Fruit fly (Drosophila melanogaster) whole organism, embryonic: Measurements from ENCODE around the gene kay.

ENCODE experiments used
- Asciz ChIP-seq: fragments of 200-800 bp; sonication (Bioruptor generic); optimal IDR thresholded peaks from 2 replicates; lab custom pipeline; 2017; ENCODE audit warnings: missing biosample characterization, mild to moderate bottlenecking, missing genetic modification characterization, missing genetic modification reagents
- CG10267 ChIP-seq: fragments of 200-800 bp; sonication (Bioruptor generic); optimal IDR thresholded peaks from 2 replicates; lab custom pipeline; 2018; ENCODE audit warnings: missing biosample characterization, mild to moderate bottlenecking, missing genetic modification characterization, moderate library complexity
- CG11093 ChIP-seq: fragments of 200-800 bp; sonication (Bioruptor generic); IDR thresholded peaks from 3 replicates; pipeline ENCODE4 v1.3.6; 2022; ENCODE audit warnings: missing biosample characterization, missing genetic modification characterization
- CG11398 ChIP-seq: fragments of 200-800 bp; sonication (Bioruptor generic); optimal IDR thresholded peaks from 2 replicates; lab custom pipeline; 2016; ENCODE audit warnings: missing biosample characterization, missing genetic modification characterization
- CG12155 ChIP-seq: fragments of 200-800 bp; sonication (Bioruptor generic); optimal IDR thresholded peaks from 3 replicates; lab custom pipeline; 2016; ENCODE audit warnings: missing biosample characterization, missing genetic modification characterization
- CG12299 ChIP-seq: fragments of 200-800 bp; sonication (Bioruptor generic); optimal IDR thresholded peaks from 2 replicates; lab custom pipeline; 2018; ENCODE audit warnings: missing biosample characterization, mild to moderate bottlenecking, missing genetic modification characterization
- CG12769 ChIP-seq: fragments of 200-800 bp; sonication (Bioruptor generic); optimal IDR thresholded peaks from 2 replicates; lab custom pipeline; 2019; ENCODE audit warnings: missing biosample characterization, mild to moderate bottlenecking, missing genetic modification characterization, moderate library complexity
- CG13123 ChIP-seq: fragments of 200-800 bp; sonication (Bioruptor generic); optimal IDR thresholded peaks from 2 replicates; lab custom pipeline; 2016; ENCODE audit warnings: missing biosample characterization, missing genetic modification characterization
- CG13287 ChIP-seq: fragments of 200-800 bp; sonication (Bioruptor generic); IDR thresholded peaks from 2 replicates; pipeline ENCODE4 v1.3.6; 2022; ENCODE audit warnings: missing biosample characterization, missing genetic modification characterization; ENCODE audit not compliant: partially characterized antibody
- CG14710 ChIP-seq: fragments of 200-800 bp; sonication (Bioruptor generic); optimal IDR thresholded peaks from 3 replicates; lab custom pipeline; 2019; ENCODE audit warnings: missing biosample characterization, mild to moderate bottlenecking, missing genetic modification characterization, moderate library complexity
- CG15514 ChIP-seq: fragments of 200-800 bp; sonication (Bioruptor generic); optimal IDR thresholded peaks from 3 replicates; lab custom pipeline; 2017; ENCODE audit warnings: missing biosample characterization, missing genetic modification characterization, mild to moderate bottlenecking, moderate library complexity, missing genetic modification reagents
- CG15696 ChIP-seq: fragments of 200-800 bp; sonication (Bioruptor generic); optimal IDR thresholded peaks from 2 replicates; lab custom pipeline; 2019; ENCODE audit warnings: missing biosample characterization, mild to moderate bottlenecking, missing genetic modification characterization, moderate library complexity
- CG1603 ChIP-seq: fragments of 200-800 bp; sonication (Bioruptor generic); optimal IDR thresholded peaks from 2 replicates; lab custom pipeline; 2019; ENCODE audit warnings: missing biosample characterization, mild to moderate bottlenecking, missing genetic modification characterization, moderate library complexity
- CG17385 ChIP-seq: fragments of 200-800 bp; sonication (Bioruptor generic); optimal IDR thresholded peaks from 3 replicates; lab custom pipeline; 2018; ENCODE audit warnings: missing biosample characterization, mild to moderate bottlenecking, missing genetic modification characterization
- CG17912 ChIP-seq: fragments of 200-800 bp; sonication (Bioruptor generic); optimal IDR thresholded peaks from 2 replicates; lab custom pipeline; 2018; ENCODE audit warnings: missing biosample characterization, mild to moderate bottlenecking, missing genetic modification characterization
- CG18476 ChIP-seq: fragments of 200-800 bp; sonication (Bioruptor generic); optimal IDR thresholded peaks from 2 replicates; lab custom pipeline; 2016; ENCODE audit warnings: missing biosample characterization, mild to moderate bottlenecking, missing genetic modification characterization
- CG2678 ChIP-seq: fragments of 200-800 bp; sonication (Bioruptor generic); optimal IDR thresholded peaks from 3 replicates; lab custom pipeline; 2019; ENCODE audit warnings: missing biosample characterization, mild to moderate bottlenecking, missing genetic modification characterization, moderate library complexity
- CG3847 ChIP-seq: fragments of 200-800 bp; sonication (Bioruptor generic); IDR thresholded peaks from 2 replicates; pipeline ENCODE4 v1.3.6; 2022; ENCODE audit warnings: missing biosample characterization, missing genetic modification characterization
- CG5180 ChIP-seq: fragments of 200-800 bp; sonication (Bioruptor generic); optimal IDR thresholded peaks from 3 replicates; lab custom pipeline; 2017; ENCODE audit warnings: missing biosample characterization, missing genetic modification characterization, mild to moderate bottlenecking, moderate library complexity, missing genetic modification reagents
- CG6254 ChIP-seq: fragments of 200-800 bp; sonication (Bioruptor generic); optimal IDR thresholded peaks from 3 replicates; lab custom pipeline; 2017; ENCODE audit warnings: mild to moderate bottlenecking, missing biosample characterization, missing genetic modification reagents, missing genetic modification characterization
- CG8359 ChIP-seq: fragments of 200-800 bp; sonication (Bioruptor generic); optimal IDR thresholded peaks from 2 replicates; lab custom pipeline; 2017; ENCODE audit warnings: missing biosample characterization, mild to moderate bottlenecking, missing genetic modification characterization, borderline replicate concordance
- Chrac-16 ChIP-seq: fragments of 200-800 bp; sonication (Bioruptor generic); optimal IDR thresholded peaks from 3 replicates; lab custom pipeline; 2016; ENCODE audit warnings: missing biosample characterization, missing genetic modification characterization
- Dp ChIP-seq: fragments of 200-800 bp; sonication (Bioruptor generic); optimal IDR thresholded peaks from 2 replicates; lab custom pipeline; 2018; ENCODE audit warnings: missing biosample characterization, mild to moderate bottlenecking, missing genetic modification characterization, moderate library complexity
- Ets97D ChIP-seq: fragments of 200-800 bp; sonication (Bioruptor generic); optimal IDR thresholded peaks from 3 replicates; lab custom pipeline; 2016; ENCODE audit warnings: missing biosample characterization, missing genetic modification characterization
- HmgD ChIP-seq: fragments of 200-800 bp; sonication (Bioruptor generic); optimal IDR thresholded peaks from 3 replicates; lab custom pipeline; 2016; ENCODE audit warnings: missing biosample characterization, missing genetic modification characterization
- Hr78 ChIP-seq, 2 experiments: fragments of 200-800 bp in 1 of 2; fragments of >200 bp in 1 of 2; sonication (Bioruptor generic) in 1 of 2; optimal IDR thresholded peaks; 2 replicates each; lab custom pipeline; 2017 to 2019; ENCODE audit warnings: missing biosample characterization in 2 of 2, missing genetic modification characterization in 2 of 2, mild to moderate bottlenecking in 1 of 2, moderate library complexity in 1 of 2
- NC2α ChIP-seq: fragments of 200-800 bp; sonication (Bioruptor generic); optimal IDR thresholded peaks from 2 replicates; lab custom pipeline; 2016; ENCODE audit warnings: missing biosample characterization, missing genetic modification characterization
- Nf-YB ChIP-seq: fragments of 200-800 bp; sonication (Bioruptor generic); optimal IDR thresholded peaks from 3 replicates; lab custom pipeline; 2019; ENCODE audit warnings: missing biosample characterization, mild to moderate bottlenecking, missing genetic modification characterization, moderate library complexity
- Sin3A ChIP-seq: fragments of >200 bp; optimal IDR thresholded peaks from 2 replicates; lab custom pipeline; 2018
- Stat92E ChIP-seq, 3 experiments: fragments of >200 bp in 2 of 3; fragments of 200-800 bp in 1 of 3; sonication (Bioruptor generic) in 1 of 3; optimal IDR thresholded peaks; 2 replicates each; lab custom pipeline; 2017 to 2019; ENCODE audit warnings: missing biosample characterization in 3 of 3, missing genetic modification characterization in 3 of 3, mild to moderate bottlenecking in 1 of 3, moderate library complexity in 1 of 3
- Vsx1 ChIP-seq: fragments of 200-800 bp; sonication (Bioruptor generic); optimal IDR thresholded peaks from 2 replicates; lab custom pipeline; 2017; ENCODE audit warnings: missing biosample characterization, mild to moderate bottlenecking, missing genetic modification characterization, missing genetic modification reagents
- ap ChIP-seq: fragments of 200-800 bp; sonication (Bioruptor generic); IDR thresholded peaks from 2 replicates; pipeline ENCODE4 v1.3.6; 2022; ENCODE audit warnings: missing biosample characterization, missing genetic modification characterization
- ash1 ChIP-seq: fragments of 200-800 bp; sonication (Bioruptor generic); optimal IDR thresholded peaks from 2 replicates; lab custom pipeline; 2018; ENCODE audit warnings: missing biosample characterization, mild to moderate bottlenecking, missing genetic modification characterization
- ato ChIP-seq: fragments of 200-800 bp; sonication (Bioruptor generic); IDR thresholded peaks from 2 replicates; pipeline ENCODE4 v1.3.6; 2022; ENCODE audit warnings: missing biosample characterization, missing genetic modification characterization; ENCODE audit not compliant: partially characterized antibody
- az2 ChIP-seq: fragments of 200-800 bp; sonication (Bioruptor generic); optimal IDR thresholded peaks from 3 replicates; lab custom pipeline; 2016; ENCODE audit warnings: missing biosample characterization, missing genetic modification characterization
- bcd ChIP-seq: fragments of 200-800 bp; sonication (Bioruptor generic); optimal IDR thresholded peaks from 2 replicates; lab custom pipeline; 2017; ENCODE audit warnings: missing biosample characterization, mild to moderate bottlenecking, missing genetic modification characterization
- en ChIP-seq: fragments of 200-800 bp; sonication (Bioruptor generic); optimal IDR thresholded peaks from 2 replicates; lab custom pipeline; 2016; ENCODE audit warnings: missing biosample characterization, missing genetic modification characterization
- ftz-f1 ChIP-seq: fragments of 200-800 bp; sonication (Bioruptor generic); optimal IDR thresholded peaks from 2 replicates; lab custom pipeline; 2016; ENCODE audit warnings: missing biosample characterization, missing genetic modification characterization
- gem ChIP-seq: fragments of 200-800 bp; sonication (Bioruptor generic); optimal IDR thresholded peaks from 2 replicates; lab custom pipeline; 2019; ENCODE audit warnings: missing biosample characterization, mild to moderate bottlenecking, missing genetic modification characterization, moderate library complexity
- ham ChIP-seq: fragments of 200-800 bp; sonication (Bioruptor generic); IDR thresholded peaks from 2 replicates; pipeline ENCODE4 v1.3.6; 2022; ENCODE audit warnings: missing biosample characterization, missing genetic modification characterization
- ind ChIP-seq: fragments of 200-800 bp; sonication (Bioruptor generic); optimal IDR thresholded peaks from 3 replicates; lab custom pipeline; 2016; ENCODE audit warnings: missing biosample characterization, missing genetic modification characterization
- lbe ChIP-seq: fragments of 200-800 bp; sonication (Bioruptor generic); optimal IDR thresholded peaks from 2 replicates; lab custom pipeline; 2016; ENCODE audit warnings: missing biosample characterization, mild to moderate bottlenecking, missing genetic modification characterization
- lov ChIP-seq, 2 experiments: fragments of 200-800 bp in 1 of 2; fragments of >200 bp in 1 of 2; sonication (Bioruptor generic) in 1 of 2; IDR thresholded peaks in 1 of 2; optimal IDR thresholded peaks in 1 of 2; 2 replicates in 1 of 2; 3 replicates in 1 of 2; pipeline versions ENCODE4 v1.3.6 to Lab custom; 2017 to 2022; ENCODE audit warnings: missing biosample characterization in 1 of 2, missing genetic modification characterization in 1 of 2
- mirr ChIP-seq: fragments of 200-800 bp; sonication (Bioruptor generic); optimal IDR thresholded peaks from 3 replicates; lab custom pipeline; 2018; ENCODE audit warnings: missing biosample characterization, mild to moderate bottlenecking, missing genetic modification characterization
- odd ChIP-seq: fragments of 200-800 bp; sonication (Bioruptor generic); optimal IDR thresholded peaks from 2 replicates; lab custom pipeline; 2017; ENCODE audit warnings: missing biosample characterization, mild to moderate bottlenecking, missing genetic modification characterization
- p53 ChIP-seq: fragments of 200-800 bp; sonication (Bioruptor generic); optimal IDR thresholded peaks from 2 replicates; lab custom pipeline; 2016; ENCODE audit warnings: missing biosample characterization, missing genetic modification characterization
- pan ChIP-seq, 4 experiments: fragments of >200 bp in 3 of 4; fragments of 200-800 bp in 1 of 4; sonication (Bioruptor generic) in 1 of 4; optimal IDR thresholded peaks in 3 of 4; IDR thresholded peaks in 1 of 4; 2 replicates each; pipeline versions ENCODE4 v1.3.6 to Lab custom; 2017 to 2022; ENCODE audit warnings: missing biosample characterization in 2 of 4, missing genetic modification characterization in 2 of 4, mixed read lengths in 1 of 4
- sna ChIP-seq: fragments of 200-800 bp; sonication (Bioruptor generic); IDR thresholded peaks from 2 replicates; pipeline ENCODE4 v1.3.6; 2022; ENCODE audit warnings: missing biosample characterization, missing genetic modification characterization; ENCODE audit not compliant: partially characterized antibody
- stc ChIP-seq: fragments of 200-800 bp; sonication (Bioruptor generic); IDR thresholded peaks from 2 replicates; pipeline ENCODE4 v1.3.6; 2022; ENCODE audit warnings: missing biosample characterization, missing genetic modification characterization

Gene kay

dm6 chr3R:29781874-29782273 is 16.1 kb downstream of the kay start (continued):
- TF ChIP-seq odd = peak; percentile 9
- no peak for TF ChIP-seq CG13123 (GFP tag; lab: Kevin White, UChicago)
- TF ChIP-seq CG18476 (GFP tag; lab: Kevin White, UChicago) = no peak
- no peak for TF ChIP-seq ato
- peak; percentile 80 for TF ChIP-seq CG12769 (tag; lab: Kevin White, UChicago)
- TF ChIP-seq bcd = no peak
- TF ChIP-seq CG8359 (GFP tag; lab: Kevin White, UChicago) = no peak
- TF ChIP-seq CG11093 = no peak
- TF ChIP-seq CG6254 (GFP tag; lab: Kevin White, UChicago) = peak; percentile 44
- TF ChIP-seq Vsx1 (GFP tag; lab: Kevin White, UChicago) = no peak
- TF ChIP-seq Chrac-16 (GFP tag; lab: Kevin White, UChicago) = no peak
- no peak for TF ChIP-seq CG3847 (GFP tag; lab: Robert Waterston, UW)
- no peak for TF ChIP-seq HmgD (GFP tag; lab: Kevin White, UChicago)
- TF ChIP-seq pan (optimal IDR thresholded peaks at IDR 0.05; lab: Kevin White, UChicago) = no peak
- TF ChIP-seq pan (GFP tag; optimal IDR thresholded peaks at IDR 0.05 in 1 of 2, IDR thresholded peaks at IDR 0.05 in 1 of 2) = no peak
- TF ChIP-seq en (GFP tag; lab: Kevin White, UChicago) = no peak
- TF ChIP-seq ap (GFP tag; lab: Robert Waterston, UW) = no peak
- TF ChIP-seq Nf-YB (GFP tag; lab: Kevin White, UChicago) = no peak
- no peak for TF ChIP-seq CG15514
- peak; percentile 47 for TF ChIP-seq ftz-f1

- TF ChIP-seq Stat92E (GFP tag; optimal IDR thresholded peaks at IDR 0.05; lab: Kevin White, UChicago) (no peak), CG13287 (GFP tag; lab: Robert Waterston, UW) (peak; percentile 63), CG17912 (GFP tag; lab: Kevin White, UChicago) (no peak), Sin3A (lab: Kevin White, UChicago) (no peak), gem (no peak), CG14710 (tag; lab: Kevin White, UChicago) (no peak), CG11398 (no peak), lbe (GFP tag; lab: Kevin White, UChicago) (peak; percentile 40), Asciz (no peak), CG12299 (tag; lab: Kevin White, UChicago) (no peak), CG10267 (tag; lab: Kevin White, UChicago) (no peak), NC2α (GFP tag; lab: Kevin White, UChicago) (no peak), Ets97D (GFP tag; lab: Kevin White, UChicago) (no peak), CG12155 (GFP tag; lab: Kevin White, UChicago) (no peak), CG2678 (tag; lab: Kevin White, UChicago) (peak; percentile 50), CG15696 (no peak), p53 (GFP tag; lab: Kevin White, UChicago) (no peak), lov (optimal IDR thresholded peaks at IDR 0.05; lab: Kevin White, UChicago) (no peak), lov (GFP tag; IDR thresholded peaks at IDR 0.05; lab: Robert Waterston, UW) (no peak), Dp (GFP tag; lab: Kevin White, UChicago) (no peak), az2 (GFP tag; lab: Kevin White, UChicago) (no peak), sna (GFP tag; lab: Robert Waterston, UW) (peak; percentile 69), CG17385 (peak; percentile 39), CG1603 (tag; lab: Kevin White, UChicago) (no peak), ash1 (peak; percentile 59), ind (no peak), mirr (GFP tag; lab: Kevin White, UChicago) (peak; percentile 66), CG5180 (peak; percentile 1), stc (no peak; the same call in 1 of the 2 replicates), Hr78 (GFP tag; optimal IDR thresholded peaks at IDR 0.05; lab: Kevin White, UChicago) (no peak), ham (GFP tag; lab: Robert Waterston, UW) (no peak)
Observed at dm6 chr3R:29782367-29782766, 16.6 kb downstream of the kay start.
